Fruit fly (Drosophila melanogaster) whole organism, wandering third instar larva: ENCODE data around the gene CG7239.

Experiments
- Hnf4 ChIP-seq: fragments of 200-800 bp; sonication (Bioruptor generic); optimal IDR thresholded peaks from 2 replicates; lab custom pipeline; 2016; ENCODE audit warnings: missing biosample characterization, mild to moderate bottlenecking, missing genetic modification characterization
- Hr78 ChIP-seq: fragments of >200 bp; optimal IDR thresholded peaks from 2 replicates; lab custom pipeline; 2017; ENCODE audit warnings: missing biosample characterization, missing genetic modification characterization
- Jra ChIP-seq: sonication (Bioruptor generic); optimal IDR thresholded peaks from 2 replicates; lab custom pipeline; 2016; ENCODE audit warnings: missing biosample characterization, missing genetic modification characterization
- OdsH ChIP-seq: fragments of 200-800 bp; sonication (Bioruptor generic); optimal IDR thresholded peaks from 2 replicates; lab custom pipeline; 2016; ENCODE audit warnings: missing biosample characterization, mild to moderate bottlenecking, missing genetic modification characterization
- fru ChIP-seq: fragments of 200-800 bp; sonication (Bioruptor generic); optimal IDR thresholded peaks from 3 replicates; lab custom pipeline; 2016; ENCODE audit warnings: missing biosample characterization, mild to moderate bottlenecking, missing genetic modification characterization
- h ChIP-seq: fragments of 200-800 bp; sonication (Bioruptor generic); optimal IDR thresholded peaks from 3 replicates; lab custom pipeline; 2016; ENCODE audit warnings: missing biosample characterization, mild to moderate bottlenecking, missing genetic modification characterization
- lola ChIP-seq: fragments of >200 bp; optimal IDR thresholded peaks from 2 replicates; lab custom pipeline; 2017; ENCODE audit warnings: missing biosample characterization, missing genetic modification characterization
- rgr ChIP-seq: fragments of 200-800 bp; sonication (Bioruptor generic); optimal IDR thresholded peaks from 3 replicates; lab custom pipeline; 2016; ENCODE audit warnings: missing biosample characterization, mild to moderate bottlenecking, missing genetic modification characterization
- sv ChIP-seq: fragments of 200-800 bp; sonication (Bioruptor generic); optimal IDR thresholded peaks from 3 replicates; lab custom pipeline; 2016; ENCODE audit warnings: missing biosample characterization, missing genetic modification characterization

dm6 chr2L:5804077-5804476 lies 2.1 kb downstream of the CG7239 start:
- TF ChIP-seq Hnf4 (GFP tag; lab: Kevin White, UChicago), result no peak
- TF ChIP-seq sv (GFP tag; lab: Kevin White, UChicago), result no peak
- no peak for TF ChIP-seq Jra (GFP tag; lab: Kevin White, UChicago)
- TF ChIP-seq h (GFP tag; lab: Kevin White, UChicago), result no peak
- no peak for TF ChIP-seq lola
- no peak for TF ChIP-seq fru
- TF ChIP-seq OdsH (GFP tag; lab: Kevin White, UChicago), result no peak
- no peak for TF ChIP-seq Hr78
- TF ChIP-seq rgr (GFP tag; lab: Kevin White, UChicago), result no peak
